Worm (Caenorhabditis elegans) whole organism, mixed stage, embryonic: ENCODE measurements around the gene srj-33.

Source experiments
- nhr-12 ChIP-seq: fragments of 150-350 bp; optimal IDR thresholded peaks from 2 replicates; lab custom pipeline; 2014; ENCODE audit warnings: missing biosample characterization, missing genetic modification characterization
- nhr-2 ChIP-seq: fragments of 150-350 bp; optimal IDR thresholded peaks from 2 replicates; lab custom pipeline; 2014; ENCODE audit warnings: missing biosample characterization, missing genetic modification characterization
- pha-4 ChIP-seq: fragments of 150-350 bp; optimal IDR thresholded peaks from 2 replicates; lab custom pipeline; 2018; ENCODE audit warnings: missing biosample characterization, missing genetic modification reagents, missing genetic modification characterization

DNA sequence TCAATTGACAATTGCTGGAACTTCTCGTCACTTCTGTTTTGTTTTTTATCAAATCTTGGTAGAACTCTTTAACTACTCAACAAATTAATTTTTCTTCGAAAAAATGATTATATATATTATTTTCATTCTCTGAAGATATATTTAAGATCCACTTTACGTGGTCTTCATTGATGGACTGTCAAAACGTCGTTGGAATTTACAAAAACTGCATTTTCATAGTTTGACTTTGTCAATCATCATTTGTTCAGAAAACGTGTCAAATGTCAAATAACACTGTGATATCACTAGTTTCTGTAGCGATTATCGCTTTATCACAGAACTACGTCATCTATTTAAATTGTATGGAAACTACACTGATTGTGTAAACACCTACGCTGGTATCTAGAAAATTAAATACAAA is 12.9 kb downstream of the srj-33 start:
- TF ChIP-seq nhr-2 (no peak), pha-4 (tag; lab: Kevin White, UChicago) (no peak), nhr-12 (tag; lab: Kevin White, UChicago) (no peak)
